Fruit fly (Drosophila melanogaster): Measurements from ENCODE around the gene mge.
A peak's percentile ranks its signal among the peaks of the same experiment; 100 is the strongest.

mge gene

dm6 chr3L:3935567-3936207 lies 26.0 kb upstream of the mge start, which contains the start of gene Eip63F-1 (continued):
- no peak for TF ChIP-seq CG14860 (GFP tag; IDR thresholded peaks at IDR 0.05; ENCODE audit: partially characterized antibody)
- TF ChIP-seq CG16815 (GFP tag; optimal IDR thresholded peaks at IDR 0.05) = peak; percentile 0
- peak; percentile 50 for TF ChIP-seq CG9817 (tag; optimal IDR thresholded peaks at IDR 0.05)
- TF ChIP-seq kni (GFP tag; optimal IDR thresholded peaks at IDR 0.05) = no peak
- no peak for TF ChIP-seq hth (optimal IDR thresholded peaks at IDR 0.05)
- peak; percentile 73 for TF ChIP-seq Nf-YC (tag; optimal IDR thresholded peaks at IDR 0.05)
- TF ChIP-seq Hmr (GFP tag; optimal IDR thresholded peaks at IDR 0.05) = peak; percentile 57
- peak; percentile 51 for TF ChIP-seq ATbp (GFP tag; optimal IDR thresholded peaks at IDR 0.05)
- no peak for TF ChIP-seq jumu (GFP tag; optimal IDR thresholded peaks at IDR 0.05)
- TF ChIP-seq CG4404 (GFP tag; IDR thresholded peaks at IDR 0.05) = peak; percentile 19; the same call in 1 of the 2 replicates
- no peak for TF ChIP-seq HLHmδ (GFP tag; optimal IDR thresholded peaks at IDR 0.05)
- TF ChIP-seq CG10366 (GFP tag; IDR thresholded peaks at IDR 0.05) = peak; percentile 63; the same call in 1 of the 2 replicates
- peak; percentile 54; the same call in 1 of the 2 replicates for TF ChIP-seq al (GFP tag; IDR thresholded peaks at IDR 0.05)
- no peak for TF ChIP-seq CG4617 (GFP tag; optimal IDR thresholded peaks at IDR 0.05; ENCODE audit: borderline replicate concordance)
- TF ChIP-seq CG14050 (GFP tag; IDR thresholded peaks at IDR 0.05) = peak; percentile 54; the same call in 2 of the 3 replicates
- TF ChIP-seq Mrtf (GFP tag; IDR thresholded peaks at IDR 0.05) = no peak
- TF ChIP-seq org-1 (GFP tag; optimal IDR thresholded peaks at IDR 0.05) = peak; percentile 55
- no peak for TF ChIP-seq Awh (GFP tag; IDR thresholded peaks at IDR 0.05)
- no peak for TF ChIP-seq Dll (GFP tag; IDR thresholded peaks at IDR 0.05; ENCODE audit: partially characterized antibody)
- peak; percentile 32 for TF ChIP-seq ewg (GFP tag; optimal IDR thresholded peaks at IDR 0.05)
- TF ChIP-seq CG1832 (GFP tag; optimal IDR thresholded peaks at IDR 0.05) = no peak
- no peak for TF ChIP-seq ap (GFP tag; IDR thresholded peaks at IDR 0.05)
- no peak for TF ChIP-seq Tbp (GFP tag; optimal IDR thresholded peaks at IDR 0.05)
- no peak for TF ChIP-seq NC2α (GFP tag; optimal IDR thresholded peaks at IDR 0.05)
- TF ChIP-seq trem (tag; optimal IDR thresholded peaks at IDR 0.05) = peak; percentile 28
- TF ChIP-seq z (GFP tag; IDR thresholded peaks at IDR 0.05) = no peak
- no peak; the same call in 1 of the 2 replicates for TF ChIP-seq E2f2 (GFP tag; IDR thresholded peaks at IDR 0.05)
- peak; percentile 39 for TF ChIP-seq nau (GFP tag; optimal IDR thresholded peaks at IDR 0.05)
- TF ChIP-seq Sin3A (optimal IDR thresholded peaks at IDR 0.05) = no peak
- no peak for TF ChIP-seq Adf1 (GFP tag; IDR thresholded peaks at IDR 0.05)
- no peak for TF ChIP-seq vnd (GFP tag; IDR thresholded peaks at IDR 0.05; ENCODE audit: partially characterized antibody)
- peak; percentile 38 for TF ChIP-seq D19B (GFP tag; optimal IDR thresholded peaks at IDR 0.05)
- no peak for TF ChIP-seq mld (GFP tag; IDR thresholded peaks at IDR 0.05; ENCODE audit: partially characterized antibody)
- peak; percentile 28 for TF ChIP-seq jing (GFP tag; optimal IDR thresholded peaks at IDR 0.05)
- no peak for TF ChIP-seq CG3838 (GFP tag; optimal IDR thresholded peaks at IDR 0.05)
- no peak for TF ChIP-seq ara (GFP tag; IDR thresholded peaks at IDR 0.05)
- no peak for TF ChIP-seq GATAe (GFP tag; conservative IDR thresholded peaks at IDR 0.05)
- TF ChIP-seq Mad (GFP tag; optimal IDR thresholded peaks at IDR 0.05) = no peak
- peak; percentile 82 for TF ChIP-seq gem (tag; optimal IDR thresholded peaks at IDR 0.05)
- no peak for TF ChIP-seq dati (GFP tag; IDR thresholded peaks at IDR 0.05)
- peak; percentile 19; the same call in 1 of the 2 replicates for TF ChIP-seq seq (GFP tag; IDR thresholded peaks at IDR 0.05)
- no peak for TF ChIP-seq br (optimal IDR thresholded peaks at IDR 0.05)
- no peak for TF ChIP-seq CG11398 (GFP tag; optimal IDR thresholded peaks at IDR 0.05)
- TF ChIP-seq dmrt11E (tag; optimal IDR thresholded peaks at IDR 0.05) = no peak
- no peak for TF ChIP-seq Atf3 (GFP tag; optimal IDR thresholded peaks at IDR 0.05)
- TF ChIP-seq CG17385 (GFP tag; optimal IDR thresholded peaks at IDR 0.05) = peak; percentile 73
- peak; percentile 86 for TF ChIP-seq CG2678 (tag; optimal IDR thresholded peaks at IDR 0.05)
- TF ChIP-seq dpn (GFP tag; optimal IDR thresholded peaks at IDR 0.05) = peak in 1 of 2 experiments; percentile 62
- TF ChIP-seq ind (GFP tag; optimal IDR thresholded peaks at IDR 0.05) = peak; percentile 72
- no peak for TF ChIP-seq Bdp1 (GFP tag; optimal IDR thresholded peaks at IDR 0.05)
- no peak for TF ChIP-seq CG33213 (GFP tag; optimal IDR thresholded peaks at IDR 0.05)

Measured in whole organism, embryonic.